Fruit fly (Drosophila melanogaster) whole organism, prepupa: Measurements from ENCODE around the gene CG32266.

Experiments
- Blimp-1 ChIP-seq: fragments of 200-800 bp; sonication (Bioruptor generic); optimal IDR thresholded peaks from 3 replicates; lab custom pipeline; 2017; ENCODE audit warnings: missing biosample characterization, missing genetic modification characterization, mild to moderate bottlenecking, moderate library complexity, missing genetic modification reagents
- CG10669 ChIP-seq: fragments of 200-800 bp; sonication (Bioruptor generic); optimal IDR thresholded peaks from 3 replicates; lab custom pipeline; 2018; ENCODE audit warnings: missing biosample characterization, mild to moderate bottlenecking, missing genetic modification characterization, moderate library complexity
- CG11762 ChIP-seq: fragments of 200-800 bp; sonication (Bioruptor generic); optimal IDR thresholded peaks from 3 replicates; lab custom pipeline; 2016; ENCODE audit warnings: missing biosample characterization, missing genetic modification characterization; ENCODE audit not compliant: insufficient read depth
- CG11902 ChIP-seq: fragments of 200-800 bp; sonication (Bioruptor generic); optimal IDR thresholded peaks from 3 replicates; lab custom pipeline; 2016; ENCODE audit warnings: missing biosample characterization, missing genetic modification characterization
- CG15336 ChIP-seq: fragments of 200-800 bp; sonication (Bioruptor generic); IDR thresholded peaks from 2 replicates; pipeline ENCODE4 v1.3.6; 2022; ENCODE audit warnings: missing biosample characterization, missing genetic modification characterization
- CG32006 ChIP-seq: fragments of 200-800 bp; sonication (Bioruptor generic); optimal IDR thresholded peaks from 3 replicates; lab custom pipeline; 2017; ENCODE audit warnings: missing biosample characterization, mild to moderate bottlenecking, missing genetic modification characterization
- CG3919 ChIP-seq: fragments of 200-800 bp; sonication (Bioruptor generic); optimal IDR thresholded peaks from 3 replicates; lab custom pipeline; 2016; ENCODE audit warnings: missing biosample characterization, missing genetic modification characterization
- CG4318 ChIP-seq: fragments of 200-800 bp; sonication (Bioruptor generic); optimal IDR thresholded peaks from 3 replicates; lab custom pipeline; 2017; ENCODE audit warnings: missing biosample characterization, mild to moderate bottlenecking, missing genetic modification characterization
- CG6163 ChIP-seq: fragments of 200-800 bp; sonication (Bioruptor generic); IDR thresholded peaks from 3 replicates; pipeline ENCODE4 v1.3.6; 2022; ENCODE audit warnings: missing biosample characterization, missing genetic modification characterization
- CG6276 ChIP-seq: fragments of 200-800 bp; sonication (Bioruptor generic); optimal IDR thresholded peaks from 2 replicates; lab custom pipeline; 2017; ENCODE audit warnings: missing biosample characterization, mild to moderate bottlenecking, missing genetic modification characterization
- CG6792 ChIP-seq: fragments of 200-800 bp; sonication (Bioruptor generic); optimal IDR thresholded peaks from 3 replicates; lab custom pipeline; 2016; ENCODE audit warnings: missing biosample characterization, missing genetic modification characterization
- CG7368 ChIP-seq: fragments of 200-800 bp; sonication (Bioruptor generic); optimal IDR thresholded peaks from 3 replicates; lab custom pipeline; 2016; ENCODE audit warnings: missing biosample characterization, missing genetic modification characterization
- CG8119 ChIP-seq: fragments of 200-800 bp; sonication (Bioruptor generic); IDR thresholded peaks from 3 replicates; pipeline ENCODE4 v1.3.6; 2022; ENCODE audit warnings: missing biosample characterization, missing genetic modification characterization
- CG8319 ChIP-seq: fragments of 200-800 bp; sonication (Bioruptor generic); optimal IDR thresholded peaks from 3 replicates; lab custom pipeline; 2016; ENCODE audit warnings: missing biosample characterization, missing genetic modification characterization
- CG8632 ChIP-seq: fragments of 200-800 bp; sonication (Bioruptor generic); optimal IDR thresholded peaks from 3 replicates; lab custom pipeline; 2016; ENCODE audit warnings: missing biosample characterization, missing genetic modification characterization
- CG9139 ChIP-seq: fragments of 200-800 bp; sonication (Bioruptor generic); optimal IDR thresholded peaks from 3 replicates; lab custom pipeline; 2017; ENCODE audit warnings: missing biosample characterization, mild to moderate bottlenecking, missing genetic modification characterization
- Eip75B ChIP-seq: fragments of 200-800 bp; sonication (Bioruptor generic); optimal IDR thresholded peaks from 3 replicates; lab custom pipeline; 2016; ENCODE audit warnings: missing biosample characterization, missing genetic modification characterization
- Eip78C ChIP-seq: fragments of 200-800 bp; sonication (Bioruptor generic); peaks from one replicate; lab custom pipeline; 2016; ENCODE audit warnings: missing biosample characterization, missing genetic modification characterization
- Eip93F ChIP-seq: fragments of 200-800 bp; sonication (Bioruptor generic); optimal IDR thresholded peaks from 2 replicates; lab custom pipeline; 2016; ENCODE audit warnings: missing biosample characterization, mild to moderate bottlenecking, missing genetic modification characterization
- Ets21C ChIP-seq: fragments of 200-800 bp; sonication (Bioruptor generic); optimal IDR thresholded peaks from 3 replicates; lab custom pipeline; 2016; ENCODE audit warnings: missing biosample characterization, missing genetic modification characterization
- Ets96B ChIP-seq: fragments of 200-800 bp; optimal IDR thresholded peaks from 2 replicates; lab custom pipeline; 2019; ENCODE audit warnings: missing biosample characterization, mild to moderate bottlenecking, missing genetic modification characterization, moderate library complexity
- Gug ChIP-seq: fragments of 200-800 bp; sonication (Bioruptor generic); IDR thresholded peaks from 2 replicates; pipeline ENCODE4 v1.3.6; 2022; ENCODE audit warnings: missing biosample characterization, missing genetic modification characterization
- Hr38 ChIP-seq: sonication (Bioruptor generic); optimal IDR thresholded peaks from 2 replicates; lab custom pipeline; 2016; ENCODE audit warnings: missing biosample characterization, missing genetic modification characterization
- Hr39 ChIP-seq: fragments of 200-800 bp; sonication (Bioruptor generic); optimal IDR thresholded peaks from 2 replicates; lab custom pipeline; 2016; ENCODE audit warnings: missing biosample characterization, missing genetic modification characterization
- Hr4 ChIP-seq: fragments of 200-800 bp; sonication (Bioruptor generic); optimal IDR thresholded peaks from 3 replicates; lab custom pipeline; 2016; ENCODE audit warnings: missing biosample characterization, missing genetic modification characterization
- Met ChIP-seq: fragments of 200-800 bp; sonication (Bioruptor generic); optimal IDR thresholded peaks from 3 replicates; lab custom pipeline; 2016; ENCODE audit warnings: missing biosample characterization, missing genetic modification characterization
- OdsH ChIP-seq: fragments of 200-800 bp; sonication (Bioruptor generic); optimal IDR thresholded peaks from 3 replicates; lab custom pipeline; 2016; ENCODE audit warnings: missing biosample characterization, missing genetic modification characterization
- Sox102F ChIP-seq: fragments of 200-800 bp; sonication (Bioruptor generic); optimal IDR thresholded peaks from 2 replicates; lab custom pipeline; 2016; ENCODE audit warnings: missing biosample characterization, mild to moderate bottlenecking, missing genetic modification characterization
- Sox15 ChIP-seq: fragments of 200-800 bp; sonication (Bioruptor generic); optimal IDR thresholded peaks from 3 replicates; lab custom pipeline; 2016; ENCODE audit warnings: missing biosample characterization, missing genetic modification characterization
- achi ChIP-seq: fragments of 200-800 bp; sonication (Bioruptor generic); optimal IDR thresholded peaks from 3 replicates; lab custom pipeline; 2016; ENCODE audit warnings: missing biosample characterization, missing genetic modification characterization
- dac ChIP-seq: fragments of 200-800 bp; sonication (Bioruptor generic); optimal IDR thresholded peaks from 2 replicates; lab custom pipeline; 2017; ENCODE audit warnings: missing biosample characterization, mild to moderate bottlenecking, missing genetic modification characterization
- dsx ChIP-seq: fragments of 200-800 bp; optimal IDR thresholded peaks from 3 replicates; lab custom pipeline; 2019; ENCODE audit warnings: missing biosample characterization, mild to moderate bottlenecking, missing genetic modification characterization, moderate library complexity; ENCODE audit not compliant: poor library complexity, severe bottlenecking
- esn ChIP-seq: fragments of 200-800 bp; sonication (Bioruptor generic); optimal IDR thresholded peaks from 2 replicates; lab custom pipeline; 2016; ENCODE audit warnings: missing biosample characterization, mild to moderate bottlenecking, missing genetic modification characterization, moderate library complexity
- fd59A ChIP-seq: fragments of 200-800 bp; sonication (Bioruptor generic); optimal IDR thresholded peaks from 2 replicates; lab custom pipeline; 2017; ENCODE audit warnings: missing biosample characterization, mild to moderate bottlenecking, missing genetic modification characterization, missing genetic modification reagents
- fd85E ChIP-seq: fragments of 200-800 bp; sonication (Bioruptor generic); optimal IDR thresholded peaks from 3 replicates; lab custom pipeline; 2016; ENCODE audit warnings: missing biosample characterization, missing genetic modification characterization
- fkh ChIP-seq: fragments of 200-800 bp; sonication (Bioruptor generic); optimal IDR thresholded peaks from 3 replicates; lab custom pipeline; 2017; ENCODE audit warnings: missing biosample characterization, mild to moderate bottlenecking, missing genetic modification characterization, moderate library complexity
- lz ChIP-seq: fragments of 200-800 bp; sonication (Bioruptor generic); optimal IDR thresholded peaks from 3 replicates; lab custom pipeline; 2016; ENCODE audit warnings: missing biosample characterization, missing genetic modification characterization
- net ChIP-seq: fragments of 200-800 bp; sonication (Bioruptor generic); optimal IDR thresholded peaks from 3 replicates; lab custom pipeline; 2016; ENCODE audit warnings: missing biosample characterization, missing genetic modification characterization
- pdm3 ChIP-seq: fragments of 200-800 bp; sonication (Bioruptor generic); optimal IDR thresholded peaks from 3 replicates; lab custom pipeline; 2016; ENCODE audit warnings: missing biosample characterization, missing genetic modification characterization
- salr ChIP-seq, 2 experiments: fragments of 200-800 bp; sonication (Bioruptor generic); optimal IDR thresholded peaks; 3 replicates each; lab custom pipeline; 2016 to 2018; ENCODE audit warnings: missing biosample characterization in 2 of 2, missing genetic modification characterization in 2 of 2, mild to moderate bottlenecking in 1 of 2
- spab ChIP-seq: fragments of 200-800 bp; sonication (Bioruptor generic); optimal IDR thresholded peaks from 2 replicates; lab custom pipeline; 2017; ENCODE audit warnings: missing biosample characterization, mild to moderate bottlenecking, missing genetic modification characterization, missing genetic modification reagents
- ss ChIP-seq, 2 experiments: fragments of 200-800 bp; sonication (Bioruptor generic); optimal IDR thresholded peaks; 2 replicates in 1 of 2; 3 replicates in 1 of 2; lab custom pipeline; 2017 to 2018; ENCODE audit warnings: mild to moderate bottlenecking in 2 of 2, missing biosample characterization in 2 of 2, missing genetic modification characterization in 2 of 2, moderate library complexity in 1 of 2
- svp ChIP-seq: fragments of 200-800 bp; sonication (Bioruptor generic); peaks from one replicate; lab custom pipeline; 2016; ENCODE audit warnings: missing biosample characterization, missing genetic modification characterization
- topi ChIP-seq: fragments of 200-800 bp; sonication (Bioruptor generic); optimal IDR thresholded peaks from 3 replicates; lab custom pipeline; 2016; ENCODE audit warnings: missing biosample characterization, missing genetic modification characterization
- vri ChIP-seq: fragments of 200-800 bp; sonication (Bioruptor generic); optimal IDR thresholded peaks from 3 replicates; lab custom pipeline; 2016; ENCODE audit warnings: missing biosample characterization, mild to moderate bottlenecking, missing genetic modification characterization

CG32266 gene

dm6 chr3L:3801343-3801742, 10.7 kb downstream of the CG32266 start:
- TF ChIP-seq OdsH (GFP tag; lab: Kevin White, UChicago) (peak; percentile 2), Blimp-1 (GFP tag; lab: Kevin White, UChicago) (no peak), Eip75B (no peak), dsx (GFP tag; lab: Kevin White, UChicago) (peak; percentile 22), Ets96B (tag; lab: Kevin White, UChicago) (peak; percentile 42), ss (GFP tag; optimal IDR thresholded peaks at IDR 0.05; lab: Kevin White, UChicago) (peak in 1 of 2 experiments; percentile 18), CG7368 (no peak), Sox102F (GFP tag; lab: Kevin White, UChicago) (no peak), CG15336 (GFP tag; lab: Robert Waterston, UW) (peak; percentile 39; the same call in 1 of the 2 replicates), lz (no peak), Gug (GFP tag; lab: Robert Waterston, UW) (peak; percentile 17; the same call in 1 of the 2 replicates), fd59A (GFP tag; lab: Kevin White, UChicago) (peak; percentile 1), CG8119 (GFP tag; lab: Robert Waterston, UW) (0 out of 3 replicates have a peak, but pooled peaks have one; percentile 34), fkh (no peak), CG4318 (GFP tag; lab: Kevin White, UChicago) (peak; percentile 30), Ets21C (GFP tag; lab: Kevin White, UChicago) (no peak), CG11902 (GFP tag; lab: Kevin White, UChicago) (no peak), Eip78C (no peak), CG6163 (peak; percentile 43; the same call in 1 of the 3 replicates)

- no peak for TF ChIP-seq CG8632
- no peak for TF ChIP-seq CG6792
- no peak for TF ChIP-seq dac
- peak; percentile 7 for TF ChIP-seq CG6276 (GFP tag; lab: Kevin White, UChicago)
- TF ChIP-seq OdsH (GFP tag; lab: Kevin White, UChicago), result peak; percentile 13
- TF ChIP-seq CG32006 (GFP tag; lab: Kevin White, UChicago), result peak; percentile 46
- TF ChIP-seq fkh, result no peak
- TF ChIP-seq Eip93F (GFP tag; lab: Kevin White, UChicago), result peak; percentile 40
- peak; percentile 65 for TF ChIP-seq svp (GFP tag; lab: Kevin White, UChicago)
- TF ChIP-seq Hr38 (GFP tag; lab: Kevin White, UChicago), result no peak
- TF ChIP-seq CG3919, result no peak
- peak; percentile 38 for TF ChIP-seq Hr4 (GFP tag; lab: Kevin White, UChicago)
- no peak for TF ChIP-seq net (GFP tag; lab: Kevin White, UChicago)
- TF ChIP-seq lz, result no peak
- peak; percentile 61 for TF ChIP-seq Eip78C
- peak; percentile 5 for TF ChIP-seq CG10669 (GFP tag; lab: Kevin White, UChicago)
- TF ChIP-seq Hr39 (GFP tag; lab: Kevin White, UChicago), result peak; percentile 17
- peak; percentile 10 for TF ChIP-seq Met (GFP tag; lab: Kevin White, UChicago)
- no peak for TF ChIP-seq pdm3 (GFP tag; lab: Kevin White, UChicago)
- peak; percentile 17 for TF ChIP-seq topi (GFP tag; lab: Kevin White, UChicago)
- TF ChIP-seq ss (GFP tag; optimal IDR thresholded peaks at IDR 0.05; lab: Kevin White, UChicago), result peak in 1 of 2 experiments; percentile 1
- TF ChIP-seq salr (GFP tag; optimal IDR thresholded peaks at IDR 0.05; lab: Kevin White, UChicago), result no peak
Measured at dm6 chr3L:3801813-3802212, 11.2 kb downstream of the CG32266 start.

- TF ChIP-seq Eip75B (peak; percentile 58), fd85E (GFP tag; lab: Kevin White, UChicago) (no peak), CG15336 (GFP tag; lab: Robert Waterston, UW) (peak; percentile 77), achi (GFP tag; lab: Kevin White, UChicago) (peak; percentile 70), vri (no peak), CG8119 (GFP tag; lab: Robert Waterston, UW) (peak; percentile 70), Met (GFP tag; lab: Kevin White, UChicago) (peak; percentile 87), fkh (peak; percentile 45), Hr39 (GFP tag; lab: Kevin White, UChicago) (peak; percentile 88), Sox15 (GFP tag; lab: Kevin White, UChicago) (peak; percentile 67), fd59A (GFP tag; lab: Kevin White, UChicago) (peak; percentile 68), dsx (GFP tag; lab: Kevin White, UChicago) (peak; percentile 69), Hr38 (GFP tag; lab: Kevin White, UChicago) (peak; percentile 8), Eip93F (GFP tag; lab: Kevin White, UChicago) (peak; percentile 5), esn (GFP tag; lab: Kevin White, UChicago) (peak; percentile 87), CG9139 (GFP tag; lab: Kevin White, UChicago) (no peak), Eip78C (peak; percentile 95), Sox102F (GFP tag; lab: Kevin White, UChicago) (peak; percentile 85), pdm3 (GFP tag; lab: Kevin White, UChicago) (peak; percentile 82), spab (peak; percentile 39), CG8319 (GFP tag; lab: Kevin White, UChicago) (peak; percentile 63), CG3919 (peak; percentile 56), ss (GFP tag; optimal IDR thresholded peaks at IDR 0.05; lab: Kevin White, UChicago) (peak; percentile 18 to 78), net (GFP tag; lab: Kevin White, UChicago) (no peak), CG11762 (GFP tag; lab: Kevin White, UChicago) (no peak)
Measured at dm6 chr3L:3802677-3803076, 12.1 kb downstream of the CG32266 start.
